Worm (Caenorhabditis elegans): Measurements from ENCODE around the gene cux-7.
A peak's percentile ranks its signal among the peaks of the same experiment; 100 is the strongest.

The cux-7 gene

ce11 chrIII:7542037-7542436 is 21.4 kb upstream of the cux-7 start:
- TF ChIP-seq ztf-11 (tag; optimal IDR thresholded peaks at IDR 0.05) (no peak), nhr-12 (tag; optimal IDR thresholded peaks at IDR 0.05) (no peak), nhr-11 (tag; optimal IDR thresholded peaks at IDR 0.05) (no peak), nhr-10 (tag; optimal IDR thresholded peaks at IDR 0.05) (no peak), gmeb-1 (tag; optimal IDR thresholded peaks at IDR 0.05) (no peak), nhr-6 (tag; optimal IDR thresholded peaks at IDR 0.05) (no peak), nhr-21 (tag; optimal IDR thresholded peaks at IDR 0.05) (no peak), ZK546.5 (tag; optimal IDR thresholded peaks at IDR 0.05) (no peak), ceh-16 (tag; optimal IDR thresholded peaks at IDR 0.05) (no peak), ztf-1 (GFP tag; conservative IDR thresholded peaks at IDR 0.05) (no peak), lin-11 (tag; optimal IDR thresholded peaks at IDR 0.05) (no peak), nhr-23 (tag; optimal IDR thresholded peaks at IDR 0.05) (no peak), crh-2 (tag; optimal IDR thresholded peaks at IDR 0.05) (no peak), dmd-4 (tag; optimal IDR thresholded peaks at IDR 0.05) (no peak)

- TF ChIP-seq sem-4 (tag; optimal IDR thresholded peaks at IDR 0.05) (no peak), zag-1 (tag; optimal IDR thresholded peaks at IDR 0.05) (no peak), nhr-129 (tag; optimal IDR thresholded peaks at IDR 0.05) (peak; percentile 5), lsy-2 (tag; optimal IDR thresholded peaks at IDR 0.05) (peak in 1 of 2 experiments; percentile 38), mdl-1 (tag; optimal IDR thresholded peaks at IDR 0.05) (peak in 1 of 2 experiments; percentile 56), unc-55 (GFP tag; optimal IDR thresholded peaks at IDR 0.05) (peak; percentile 35), mab-5 (tag; optimal IDR thresholded peaks at IDR 0.05) (peak; percentile 36), unc-39 (tag; optimal IDR thresholded peaks at IDR 0.05) (no peak)
These were observed 15.9 kb upstream of the cux-7 start, which contains the start of gene lin-39 for ce11 chrIII:7536559-7536958. TSS of gene lin-39 (minus strand) at chrIII:7536632.

ce11 chrIII:7535347-7535746 is 14.7 kb upstream of the cux-7 start:
- TF ChIP-seq mab-5 (tag; optimal IDR thresholded peaks at IDR 0.05) (peak; percentile 54), unc-55 (GFP tag; optimal IDR thresholded peaks at IDR 0.05) (peak; percentile 55), nhr-77 (tag; optimal IDR thresholded peaks at IDR 0.05) (no peak)

- TF ChIP-seq alr-1 (tag; optimal IDR thresholded peaks at IDR 0.05) (no peak), R02D3.7 (tag; optimal IDR thresholded peaks at IDR 0.05) (no peak), nhr-6 (tag; optimal IDR thresholded peaks at IDR 0.05) (no peak), mab-5 (tag; optimal IDR thresholded peaks at IDR 0.05) (peak; percentile 95), unc-39 (tag; optimal IDR thresholded peaks at IDR 0.05) (no peak), nhr-237 (tag; optimal IDR thresholded peaks at IDR 0.05) (no peak), mbf-1 (tag; optimal IDR thresholded peaks at IDR 0.05) (no peak), nhr-25 (tag; optimal IDR thresholded peaks at IDR 0.05) (peak; percentile 25), nhr-21 (tag; optimal IDR thresholded peaks at IDR 0.05) (no peak), blmp-1 (tag; optimal IDR thresholded peaks at IDR 0.05; ENCODE audit: insufficient read depth) (peak; percentile 81), ztf-1 (GFP tag; conservative IDR thresholded peaks at IDR 0.05) (no peak), egl-27 (tag; optimal IDR thresholded peaks at IDR 0.05) (no peak), ztf-11 (tag; optimal IDR thresholded peaks at IDR 0.05) (no peak), nhr-10 (tag; optimal IDR thresholded peaks at IDR 0.05) (no peak), crh-2 (tag; optimal IDR thresholded peaks at IDR 0.05) (peak; percentile 33), unc-55 (GFP tag; optimal IDR thresholded peaks at IDR 0.05) (peak; percentile 61), nhr-23 (tag; optimal IDR thresholded peaks at IDR 0.05) (no peak), dmd-4 (tag; optimal IDR thresholded peaks at IDR 0.05) (no peak), nhr-11 (tag; optimal IDR thresholded peaks at IDR 0.05) (no peak), fos-1 (tag; optimal IDR thresholded peaks at IDR 0.05) (no peak), ceh-16 (tag; optimal IDR thresholded peaks at IDR 0.05) (peak; percentile 34), F13H6.1 (tag; optimal IDR thresholded peaks at IDR 0.05) (peak; percentile 9), lin-39 (tag; optimal IDR thresholded peaks at IDR 0.05) (no peak), sma-3 (GFP tag; optimal IDR thresholded peaks at IDR 0.05) (no peak), aly-2 (tag; optimal IDR thresholded peaks at IDR 0.05) (no peak), nhr-129 (tag; optimal IDR thresholded peaks at IDR 0.05) (peak; percentile 59), skn-1 (tag; optimal IDR thresholded peaks at IDR 0.05) (no peak), nhr-12 (tag; optimal IDR thresholded peaks at IDR 0.05) (no peak), lin-13 (GFP tag; optimal IDR thresholded peaks at IDR 0.05) (peak; percentile 63), lin-11 (tag; optimal IDR thresholded peaks at IDR 0.05) (no peak), elt-3 (tag; optimal IDR thresholded peaks at IDR 0.05) (no peak), snpc-4 (tag; optimal IDR thresholded peaks at IDR 0.05) (no peak), elt-1 (tag; optimal IDR thresholded peaks at IDR 0.05) (no peak), ZK546.5 (tag; optimal IDR thresholded peaks at IDR 0.05) (no peak), mdl-1 (tag; optimal IDR thresholded peaks at IDR 0.05) (peak in 1 of 2 experiments; percentile 4), C34F6.9 (tag; optimal IDR thresholded peaks at IDR 0.05) (peak; percentile 22), gmeb-1 (tag; optimal IDR thresholded peaks at IDR 0.05) (no peak), lsy-2 (tag; optimal IDR thresholded peaks at IDR 0.05) (peak; percentile 46 to 82), sma-9 (GFP tag; optimal IDR thresholded peaks at IDR 0.05) (no peak), sma-9 (tag; optimal IDR thresholded peaks at IDR 0.05) (no peak), sem-4 (tag; optimal IDR thresholded peaks at IDR 0.05) (no peak), unc-62 (GFP tag; optimal IDR thresholded peaks at IDR 0.05) (peak; percentile 64), nhr-77 (tag; optimal IDR thresholded peaks at IDR 0.05) (no peak), ama-1 (optimal IDR thresholded peaks at IDR 0.05) (no peak)
These were observed 14.0 kb upstream of the cux-7 start for ce11 chrIII:7534648-7535047.

All from whole organism, L2 larva.